Worm (Caenorhabditis elegans) whole organism, L1 larva: ENCODE measurements around the gene frh-1.

Experiments
- C04F5.9 ChIP-seq: sonication (generic microtip); optimal IDR thresholded peaks from 2 replicates; lab custom pipeline; 2016; ENCODE audit warnings: missing genetic modification characterization, missing compliant biosample characterization
- F16B12.6 ChIP-seq: fragments of 150-350 bp; optimal IDR thresholded peaks from 2 replicates; lab custom pipeline; 2014; ENCODE audit warnings: missing biosample characterization, missing genetic modification characterization
- Y116A8C.19 ChIP-seq: sonication (generic microtip); optimal IDR thresholded peaks from 2 replicates; lab custom pipeline; 2016; ENCODE audit warnings: missing compliant biosample characterization, missing genetic modification characterization, borderline replicate concordance
- aly-2 ChIP-seq: fragments of 150-350 bp; optimal IDR thresholded peaks from 2 replicates; lab custom pipeline; 2014; ENCODE audit warnings: missing biosample characterization, missing genetic modification characterization
- ceh-63 ChIP-seq: fragments of 200-800 bp; sonication (Bioruptor generic); optimal IDR thresholded peaks from 2 replicates; lab custom pipeline; 2018; ENCODE audit warnings: mild to moderate bottlenecking, missing genetic modification characterization, missing compliant biosample characterization
- ceh-8 ChIP-seq: fragments of 200-800 bp; sonication (Bioruptor generic); optimal IDR thresholded peaks from 2 replicates; lab custom pipeline; 2018; ENCODE audit warnings: mild to moderate bottlenecking, missing genetic modification characterization, moderate library complexity, missing compliant biosample characterization
- ceh-82 ChIP-seq, 3 experiments: fragments of 150-350 bp in 1 of 3; sonication (generic microtip) in 2 of 3; optimal IDR thresholded peaks; 2 replicates each; lab custom pipeline; 2014 to 2017; ENCODE audit warnings: missing biosample characterization in 3 of 3, missing genetic modification characterization in 3 of 3
- dpl-1 ChIP-seq, 3 experiments: fragments of 150-350 bp in 2 of 3; sonication (generic microtip) in 1 of 3; optimal IDR thresholded peaks; 2 replicates each; lab custom pipeline; 2014 to 2017; ENCODE audit warnings: missing biosample characterization in 3 of 3, missing genetic modification characterization in 3 of 3, missing genetic modification reagents in 3 of 3
- dsc-1 ChIP-seq: sonication (generic microtip); optimal IDR thresholded peaks from 2 replicates; lab custom pipeline; 2016; ENCODE audit warnings: mild to moderate bottlenecking, missing genetic modification characterization, missing compliant biosample characterization
- efl-1 ChIP-seq, 4 experiments: fragments of 150-350 bp; optimal IDR thresholded peaks in 3 of 4; peaks in 1 of 4; 1 replicate in 1 of 4; 2 replicates in 3 of 4; lab custom pipeline; 2014; ENCODE audit warnings: missing biosample characterization in 2 of 4, missing genetic modification characterization in 2 of 4, missing genetic modification reagents in 2 of 4
- elt-2 ChIP-seq: sonication (generic microtip); optimal IDR thresholded peaks from 2 replicates; lab custom pipeline; 2016; ENCODE audit warnings: missing genetic modification characterization, mild to moderate bottlenecking, inconsistent platforms, missing compliant biosample characterization, missing genetic modification reagents
- fkh-10 ChIP-seq: sonication (generic microtip); optimal IDR thresholded peaks from 2 replicates; lab custom pipeline; 2017; ENCODE audit warnings: missing biosample characterization, missing genetic modification reagents, missing genetic modification characterization
- fkh-8 ChIP-seq: sonication (generic microtip); optimal IDR thresholded peaks from 2 replicates; lab custom pipeline; 2016; ENCODE audit warnings: mild to moderate bottlenecking, missing genetic modification characterization, missing compliant biosample characterization
- irx-1 ChIP-seq: sonication (generic microtip); optimal IDR thresholded peaks from 2 replicates; lab custom pipeline; 2016; ENCODE audit warnings: missing genetic modification characterization, missing compliant biosample characterization
- isw-1 ChIP-seq: fragments of 200-800 bp; sonication (Bioruptor generic); IDR thresholded peaks from 2 replicates; pipeline ENCODE4 v1.3.6; 2022; ENCODE audit warnings: missing genetic modification characterization, missing compliant biosample characterization
- lin-13 ChIP-seq: fragments of 150-350 bp; optimal IDR thresholded peaks from 2 replicates; lab custom pipeline; 2014; ENCODE audit warnings: missing biosample characterization, missing genetic modification reagents, missing genetic modification characterization
- lin-14 ChIP-seq: fragments of 200-800 bp; sonication (Bioruptor generic); optimal IDR thresholded peaks from 2 replicates; lab custom pipeline; 2018; ENCODE audit warnings: mild to moderate bottlenecking, missing genetic modification characterization, moderate library complexity, missing compliant biosample characterization
- lsy-2 ChIP-seq, 2 experiments: fragments of 150-350 bp; optimal IDR thresholded peaks; 2 replicates each; lab custom pipeline; 2014; ENCODE audit warnings: missing biosample characterization in 2 of 2, missing genetic modification characterization in 2 of 2
- mep-1 ChIP-seq: fragments of 150-350 bp; optimal IDR thresholded peaks from 2 replicates; lab custom pipeline; 2014; ENCODE audit warnings: missing biosample characterization, missing genetic modification characterization
- nhr-11 ChIP-seq: fragments of 150-350 bp; optimal IDR thresholded peaks from 2 replicates; lab custom pipeline; 2014; ENCODE audit warnings: missing biosample characterization, missing genetic modification characterization
- nhr-20 ChIP-seq: sonication (generic microtip); optimal IDR thresholded peaks from 2 replicates; lab custom pipeline; 2016; ENCODE audit warnings: mild to moderate bottlenecking, missing genetic modification characterization, missing compliant biosample characterization
- nhr-237 ChIP-seq: fragments of 150-350 bp; optimal IDR thresholded peaks from 2 replicates; lab custom pipeline; 2014; ENCODE audit warnings: missing biosample characterization, missing genetic modification characterization
- nhr-47 ChIP-seq: sonication (generic microtip); optimal IDR thresholded peaks from 2 replicates; lab custom pipeline; 2016; ENCODE audit warnings: mild to moderate bottlenecking, missing genetic modification characterization, moderate library complexity, missing compliant biosample characterization
- nhr-71 ChIP-seq: sonication (generic microtip); optimal IDR thresholded peaks from 2 replicates; lab custom pipeline; 2016; ENCODE audit warnings: mild to moderate bottlenecking, missing genetic modification characterization, moderate library complexity, missing compliant biosample characterization
- nhr-77 ChIP-seq: fragments of 150-350 bp; optimal IDR thresholded peaks from 2 replicates; lab custom pipeline; 2014; ENCODE audit warnings: missing biosample characterization, missing genetic modification characterization
- nhr-84 ChIP-seq: sonication (generic microtip); optimal IDR thresholded peaks from 2 replicates; lab custom pipeline; 2017; ENCODE audit warnings: missing biosample characterization, missing genetic modification characterization
- nhr-85 ChIP-seq: sonication (generic microtip); peaks from one replicate; lab custom pipeline; 2016; ENCODE audit warnings: missing genetic modification characterization, inconsistent platforms, missing compliant biosample characterization
- pax-3 ChIP-seq: fragments of 200-800 bp; sonication (Bioruptor generic); optimal IDR thresholded peaks from 2 replicates; lab custom pipeline; 2018; ENCODE audit warnings: mild to moderate bottlenecking, missing genetic modification characterization, moderate library complexity, missing compliant biosample characterization
- snpc-4 ChIP-seq: fragments of 150-350 bp; optimal IDR thresholded peaks from 2 replicates; lab custom pipeline; 2014; ENCODE audit warnings: missing biosample characterization, missing genetic modification characterization
- unc-62 ChIP-seq: fragments of 150-350 bp; optimal IDR thresholded peaks from 2 replicates; lab custom pipeline; 2014; ENCODE audit warnings: missing biosample characterization, missing genetic modification reagents, missing genetic modification characterization
- vab-15 ChIP-seq: sonication (generic microtip); optimal IDR thresholded peaks from 2 replicates; lab custom pipeline; 2017; ENCODE audit warnings: missing genotype, mild to moderate bottlenecking, missing genetic modification characterization, missing compliant biosample characterization
- xbp-1 ChIP-seq: sonication (generic microtip); optimal IDR thresholded peaks from 2 replicates; lab custom pipeline; 2016; ENCODE audit warnings: missing genetic modification characterization, missing compliant biosample characterization
- ztf-11 ChIP-seq, 2 experiments: sonication (generic microtip); optimal IDR thresholded peaks; 2 replicates each; lab custom pipeline; 2016 to 2017; ENCODE audit warnings: missing genetic modification characterization in 2 of 2, missing biosample characterization in 1 of 2, missing compliant biosample characterization in 1 of 2
- ztf-4 ChIP-seq: fragments of 150-350 bp; optimal IDR thresholded peaks from 2 replicates; lab custom pipeline; 2014; ENCODE audit warnings: missing biosample characterization, missing genetic modification characterization

frh-1 gene

ce11 chrII:5944268-5944667 is 27.0 kb downstream of the frh-1 start, which contains the start of gene B0034.2:
TSS of gene B0034.2 (minus strand) at chrII:5944368.
- TF ChIP-seq nhr-85 (tag; lab: Kevin White, UChicago) (no peak), unc-62 (GFP tag; lab: Kevin White, UChicago) (no peak), mep-1 (tag; lab: Kevin White, UChicago) (no peak), C04F5.9 (tag; lab: Kevin White, UChicago) (no peak), nhr-237 (tag; lab: Kevin White, UChicago) (no peak), snpc-4 (tag; lab: Kevin White, UChicago) (no peak), vab-15 (tag; lab: Kevin White, UChicago) (no peak), aly-2 (tag; lab: Kevin White, UChicago) (no peak), ztf-11 (tag; optimal IDR thresholded peaks at IDR 0.05; lab: Kevin White, UChicago) (no peak), nhr-20 (no peak), ztf-4 (tag; lab: Kevin White, UChicago) (no peak), pax-3 (tag; lab: Kevin White, UChicago) (no peak), Y116A8C.19 (tag; lab: Kevin White, UChicago) (no peak), nhr-71 (no peak), xbp-1 (tag; lab: Kevin White, UChicago) (no peak)

ce11 chrII:5945818-5946217 is 28.6 kb downstream of the frh-1 start:
- TF ChIP-seq efl-1 (optimal IDR thresholded peaks at IDR 0.05; lab: Kevin White, UChicago): no peak
- TF ChIP-seq efl-1 (GFP tag; optimal IDR thresholded peaks at IDR 0.05 in 1 of 2; lab: Kevin White, UChicago): peak in 1 of 2 experiments; percentile 83
- no peak for TF ChIP-seq isw-1 (GFP tag; lab: Robert Waterston, UW)

ce11 chrII:5946438-5946837 is 29.2 kb downstream of the frh-1 start:
- TF ChIP-seq elt-2 (tag; lab: Kevin White, UChicago) (no peak), dpl-1 (GFP tag; optimal IDR thresholded peaks at IDR 0.05; lab: Kevin White, UChicago) (no peak), fkh-10 (GFP tag; lab: Kevin White, UChicago) (peak; percentile 70)
- TF ChIP-seq, all 84 proteins: peak for 1

ce11 chrII:5948681-5949080 is 31.5 kb downstream of the frh-1 start:
- TF ChIP-seq lsy-2 (tag; optimal IDR thresholded peaks at IDR 0.05; lab: Kevin White, UChicago) (peak in 1 of 2 experiments; percentile 3), ceh-8 (GFP tag; lab: Kevin White, UChicago) (no peak), lin-13 (GFP tag; lab: Kevin White, UChicago) (no peak), ceh-82 (tag; optimal IDR thresholded peaks at IDR 0.05; lab: Kevin White, UChicago) (peak in 1 of 3 experiments; percentile 20), dsc-1 (peak; percentile 27), fkh-8 (peak; percentile 38), lin-14 (GFP tag; lab: Kevin White, UChicago) (peak; percentile 84), fkh-10 (GFP tag; lab: Kevin White, UChicago) (peak; percentile 21), efl-1 (optimal IDR thresholded peaks at IDR 0.05; lab: Kevin White, UChicago) (no peak), efl-1 (GFP tag; optimal IDR thresholded peaks at IDR 0.05 in 1 of 2; lab: Kevin White, UChicago) (no peak), nhr-84 (tag; lab: Kevin White, UChicago) (no peak), nhr-71 (peak; percentile 8), F16B12.6 (tag; lab: Kevin White, UChicago) (no peak)

ce11 chrII:5950657-5951056 is 33.4 kb downstream of the frh-1 start:
- TF ChIP-seq nhr-11 (tag; lab: Kevin White, UChicago) (no peak), nhr-77 (tag; lab: Kevin White, UChicago) (no peak), nhr-47 (tag; lab: Kevin White, UChicago) (peak; percentile 28), dsc-1 (peak; percentile 72), ceh-63 (GFP tag; lab: Kevin White, UChicago) (peak; percentile 31), irx-1 (no peak), lin-14 (GFP tag; lab: Kevin White, UChicago) (peak; percentile 55), fkh-10 (GFP tag; lab: Kevin White, UChicago) (peak; percentile 13)
